Worm (Caenorhabditis elegans) whole organism, L2 larva: ENCODE data around the gene oac-37.

Experiments used
- C34F6.9 ChIP-seq: fragments of 150-350 bp; optimal IDR thresholded peaks from 2 replicates; lab custom pipeline; 2014; ENCODE audit warnings: missing biosample characterization, missing genetic modification characterization
- R02D3.7 ChIP-seq: fragments of 150-350 bp; optimal IDR thresholded peaks from 2 replicates; lab custom pipeline; 2014; ENCODE audit warnings: missing biosample characterization, missing genetic modification characterization
- Y55F3AM.14 ChIP-seq: fragments of 200-800 bp; sonication (Bioruptor generic); optimal IDR thresholded peaks from 2 replicates; lab custom pipeline; 2018; ENCODE audit warnings: mild to moderate bottlenecking, missing genetic modification characterization, missing compliant biosample characterization
- alr-1 ChIP-seq: fragments of 150-350 bp; optimal IDR thresholded peaks from 2 replicates; lab custom pipeline; 2014; ENCODE audit warnings: missing biosample characterization, missing genetic modification characterization
- aly-2 ChIP-seq: fragments of 150-350 bp; optimal IDR thresholded peaks from 2 replicates; lab custom pipeline; 2014; ENCODE audit warnings: missing biosample characterization, missing genetic modification characterization
- ama-1 ChIP-seq: fragments of 150-350 bp; optimal IDR thresholded peaks from 2 replicates; lab custom pipeline; 2018; ENCODE audit warnings: inconsistent platforms
- blmp-1 ChIP-seq: sonication (generic microtip); optimal IDR thresholded peaks from 2 replicates; lab custom pipeline; 2017; ENCODE audit warnings: missing genetic modification characterization, mild to moderate bottlenecking, missing compliant biosample characterization, antibody characterized with exemption, moderate library complexity; ENCODE audit not compliant: insufficient read depth
- ceh-82 ChIP-seq: fragments of 150-350 bp; optimal IDR thresholded peaks from 2 replicates; lab custom pipeline; 2014; ENCODE audit warnings: missing biosample characterization, missing genetic modification characterization
- crh-2 ChIP-seq: sonication (generic microtip); optimal IDR thresholded peaks from 2 replicates; lab custom pipeline; 2017; ENCODE audit warnings: missing biosample characterization, missing genetic modification characterization
- dmd-4 ChIP-seq: sonication (generic microtip); optimal IDR thresholded peaks from 2 replicates; lab custom pipeline; 2017; ENCODE audit warnings: missing biosample characterization, missing genetic modification characterization
- elt-1 ChIP-seq: fragments of 150-350 bp; optimal IDR thresholded peaks from 2 replicates; lab custom pipeline; 2014; ENCODE audit warnings: missing biosample characterization, missing genetic modification characterization
- elt-3 ChIP-seq: sonication (generic microtip); optimal IDR thresholded peaks from 2 replicates; lab custom pipeline; 2017; ENCODE audit warnings: missing biosample characterization, missing genetic modification characterization
- gmeb-1 ChIP-seq: fragments of 150-350 bp; optimal IDR thresholded peaks from 2 replicates; lab custom pipeline; 2014; ENCODE audit warnings: missing biosample characterization, missing genetic modification characterization
- lin-11 ChIP-seq: fragments of 150-350 bp; sonication (generic microtip); optimal IDR thresholded peaks from 2 replicates; lab custom pipeline; 2014; ENCODE audit warnings: missing biosample characterization, missing genetic modification characterization, inconsistent platforms, mixed read lengths
- lin-13 ChIP-seq: fragments of 150-350 bp; optimal IDR thresholded peaks from 2 replicates; lab custom pipeline; 2014; ENCODE audit warnings: missing biosample characterization, missing genetic modification reagents, missing genetic modification characterization
- lin-39 ChIP-seq: fragments of 150-350 bp; optimal IDR thresholded peaks from 2 replicates; lab custom pipeline; 2014; ENCODE audit warnings: missing biosample characterization, missing genetic modification reagents, missing genetic modification characterization
- lsy-2 ChIP-seq, 2 experiments: fragments of 150-350 bp in 1 of 2; sonication (generic microtip) in 1 of 2; optimal IDR thresholded peaks; 2 replicates each; lab custom pipeline; 2014 to 2017; ENCODE audit warnings: missing biosample characterization in 2 of 2, missing genetic modification characterization in 2 of 2
- mab-5 ChIP-seq: fragments of 150-350 bp; optimal IDR thresholded peaks from 2 replicates; lab custom pipeline; 2014; ENCODE audit warnings: missing biosample characterization, missing genetic modification characterization
- mbf-1 ChIP-seq: sonication (generic microtip); optimal IDR thresholded peaks from 2 replicates; lab custom pipeline; 2017; ENCODE audit warnings: missing biosample characterization, missing genetic modification characterization
- mdl-1 ChIP-seq, 2 experiments: fragments of 150-350 bp in 1 of 2; sonication (generic microtip) in 1 of 2; optimal IDR thresholded peaks; 2 replicates each; lab custom pipeline; 2017; ENCODE audit warnings: missing biosample characterization in 2 of 2, missing genetic modification characterization in 2 of 2
- nhr-10 ChIP-seq: sonication (generic microtip); optimal IDR thresholded peaks from 2 replicates; lab custom pipeline; 2017; ENCODE audit warnings: missing biosample characterization, missing genetic modification characterization
- nhr-12 ChIP-seq: fragments of 150-350 bp; optimal IDR thresholded peaks from 2 replicates; lab custom pipeline; 2014; ENCODE audit warnings: missing biosample characterization, missing genetic modification characterization
- nhr-129 ChIP-seq: fragments of 150-350 bp; optimal IDR thresholded peaks from 2 replicates; lab custom pipeline; 2014; ENCODE audit warnings: missing biosample characterization, missing genetic modification characterization
- nhr-23 ChIP-seq: fragments of 150-350 bp; optimal IDR thresholded peaks from 2 replicates; lab custom pipeline; 2014; ENCODE audit warnings: missing biosample characterization, missing genetic modification reagents, missing genetic modification characterization
- nhr-237 ChIP-seq: fragments of 150-350 bp; optimal IDR thresholded peaks from 2 replicates; lab custom pipeline; 2014; ENCODE audit warnings: missing biosample characterization, missing genetic modification characterization
- nhr-25 ChIP-seq: fragments of 150-350 bp; sonication (generic microtip); optimal IDR thresholded peaks from 3 replicates; lab custom pipeline; 2014; ENCODE audit warnings: missing biosample characterization, missing genetic modification characterization
- nhr-6 ChIP-seq: fragments of 150-350 bp; optimal IDR thresholded peaks from 2 replicates; lab custom pipeline; 2014; ENCODE audit warnings: missing biosample characterization, missing genetic modification characterization
- nhr-77 ChIP-seq: fragments of 150-350 bp; optimal IDR thresholded peaks from 2 replicates; lab custom pipeline; 2014; ENCODE audit warnings: missing biosample characterization, missing genetic modification characterization
- peb-1 ChIP-seq: fragments of 150-350 bp; optimal IDR thresholded peaks from 2 replicates; lab custom pipeline; 2014; ENCODE audit warnings: missing biosample characterization, missing genetic modification characterization
- sem-4 ChIP-seq: fragments of 150-350 bp; optimal IDR thresholded peaks from 2 replicates; lab custom pipeline; 2014; ENCODE audit warnings: missing biosample characterization, missing genetic modification reagents, missing genetic modification characterization
- sma-3 ChIP-seq: sonication (generic microtip); optimal IDR thresholded peaks from 2 replicates; lab custom pipeline; 2016; ENCODE audit warnings: missing genetic modification reagents, missing genetic modification characterization, missing compliant biosample characterization
- sma-9 ChIP-seq, 2 experiments: fragments of 150-350 bp in 1 of 2; sonication (generic microtip) in 1 of 2; optimal IDR thresholded peaks; 2 replicates each; lab custom pipeline; 2014 to 2016; ENCODE audit warnings: missing genetic modification characterization in 2 of 2, mild to moderate bottlenecking in 1 of 2, missing biosample characterization in 1 of 2, missing compliant biosample characterization in 1 of 2, missing genetic modification reagents in 1 of 2, moderate library complexity in 1 of 2
- unc-39 ChIP-seq: fragments of 150-350 bp; optimal IDR thresholded peaks from 2 replicates; lab custom pipeline; 2014; ENCODE audit warnings: missing biosample characterization, missing genetic modification characterization
- unc-55 ChIP-seq: fragments of 150-350 bp; sonication (generic microtip); optimal IDR thresholded peaks from 3 replicates; lab custom pipeline; 2014; ENCODE audit warnings: missing biosample characterization, missing genetic modification reagents, missing genetic modification characterization
- unc-62 ChIP-seq: fragments of 150-350 bp; optimal IDR thresholded peaks from 2 replicates; lab custom pipeline; 2014; ENCODE audit warnings: missing biosample characterization, missing genetic modification reagents, missing genetic modification characterization
- zag-1 ChIP-seq: fragments of 150-350 bp; optimal IDR thresholded peaks from 2 replicates; lab custom pipeline; 2014; ENCODE audit warnings: missing biosample characterization, missing genetic modification characterization
- ztf-11 ChIP-seq: sonication (generic microtip); optimal IDR thresholded peaks from 2 replicates; lab custom pipeline; 2017; ENCODE audit warnings: missing biosample characterization, missing genetic modification characterization
- ztf-4 ChIP-seq: fragments of 150-350 bp; optimal IDR thresholded peaks from 2 replicates; lab custom pipeline; 2014; ENCODE audit warnings: missing biosample characterization, missing genetic modification characterization

The oac-37 gene

ce11 chrIV:14164109-14164508 is 18.4 kb downstream of the oac-37 start:
- TF ChIP-seq lin-13 (GFP tag; lab: Kevin White, UChicago) (no peak), ztf-11 (tag; lab: Kevin White, UChicago) (no peak), nhr-25 (no peak), alr-1 (tag; lab: Kevin White, UChicago) (no peak), unc-55 (GFP tag; lab: Kevin White, UChicago) (no peak), elt-3 (tag; lab: Kevin White, UChicago) (no peak), sma-9 (GFP tag; optimal IDR thresholded peaks at IDR 0.05; lab: Kevin White, UChicago) (no peak), sma-9 (tag; optimal IDR thresholded peaks at IDR 0.05; lab: Kevin White, UChicago) (no peak), ztf-4 (no peak), nhr-10 (tag; lab: Kevin White, UChicago) (no peak), mdl-1 (tag; optimal IDR thresholded peaks at IDR 0.05; lab: Kevin White, UChicago) (no peak), nhr-129 (no peak), unc-62 (GFP tag; lab: Kevin White, UChicago) (no peak), zag-1 (tag; lab: Kevin White, UChicago) (no peak), C34F6.9 (tag; lab: Kevin White, UChicago) (no peak), nhr-77 (no peak)

ce11 chrIV:14165476-14165875 is 19.8 kb downstream of the oac-37 start, which contains the start of gene R05A10.6:
TSS of gene R05A10.6 (plus strand) at chrIV:14165776.
- TF ChIP-seq unc-39 (tag; lab: Kevin White, UChicago) (no peak), gmeb-1 (tag; lab: Kevin White, UChicago) (no peak), elt-1 (no peak), mdl-1 (tag; optimal IDR thresholded peaks at IDR 0.05; lab: Kevin White, UChicago) (no peak), nhr-25 (no peak), alr-1 (tag; lab: Kevin White, UChicago) (no peak), mbf-1 (tag; lab: Kevin White, UChicago) (no peak)

ce11 chrIV:14172181-14172580 is 26.5 kb downstream of the oac-37 start, which contains the start of gene R05A10.4:
TSS of gene R05A10.4 (plus strand) at chrIV:14172481.
- TF ChIP-seq lsy-2 (tag; optimal IDR thresholded peaks at IDR 0.05; lab: Kevin White, UChicago) (no peak), sma-3 (GFP tag; lab: Kevin White, UChicago) (no peak), crh-2 (no peak), ztf-4 (no peak), mab-5 (tag; lab: Kevin White, UChicago) (no peak), nhr-25 (no peak), nhr-77 (no peak), lin-11 (tag; lab: Kevin White, UChicago) (no peak), nhr-237 (no peak)

ce11 chrIV:14176373-14176772 is 30.7 kb downstream of the oac-37 start, which contains the start of gene R05A10.3:
TSS of gene R05A10.3 (minus strand) at chrIV:14176473.
- TF ChIP-seq mdl-1 (tag; optimal IDR thresholded peaks at IDR 0.05; lab: Kevin White, UChicago) (no peak), gmeb-1 (tag; lab: Kevin White, UChicago) (no peak), peb-1 (tag; lab: Kevin White, UChicago) (no peak), sem-4 (tag; lab: Kevin White, UChicago) (no peak), lin-13 (GFP tag; lab: Kevin White, UChicago) (no peak), C34F6.9 (tag; lab: Kevin White, UChicago) (no peak), sma-3 (GFP tag; lab: Kevin White, UChicago) (no peak), lin-39 (tag; lab: Kevin White, UChicago) (no peak), alr-1 (tag; lab: Kevin White, UChicago) (no peak), aly-2 (tag; lab: Kevin White, UChicago) (no peak), nhr-77 (no peak), R02D3.7 (tag; lab: Kevin White, UChicago) (no peak), ama-1 (lab: Kevin White, UChicago) (no peak), mab-5 (tag; lab: Kevin White, UChicago) (no peak), mbf-1 (tag; lab: Kevin White, UChicago) (no peak), nhr-6 (tag; lab: Kevin White, UChicago) (no peak), zag-1 (tag; lab: Kevin White, UChicago) (no peak)

ce11 chrIV:14177058-14177457 is 31.4 kb downstream of the oac-37 start, which contains the start of gene R05A10.2:
TSS of gene R05A10.2 (plus strand) at chrIV:14177271.
- TF ChIP-seq blmp-1 (no peak), nhr-23 (tag; lab: Kevin White, UChicago) (no peak), sma-9 (GFP tag; optimal IDR thresholded peaks at IDR 0.05; lab: Kevin White, UChicago) (no peak), sma-9 (tag; optimal IDR thresholded peaks at IDR 0.05; lab: Kevin White, UChicago) (no peak), lin-13 (GFP tag; lab: Kevin White, UChicago) (no peak), nhr-10 (tag; lab: Kevin White, UChicago) (no peak), sem-4 (tag; lab: Kevin White, UChicago) (no peak), nhr-129 (no peak), ceh-82 (no peak), dmd-4 (no peak), nhr-6 (tag; lab: Kevin White, UChicago) (no peak), nhr-12 (tag; lab: Kevin White, UChicago) (no peak), Y55F3AM.14 (GFP tag; lab: Kevin White, UChicago) (no peak)
- TF ChIP-seq, all 48 proteins: peak for 0
